Fruit fly (Drosophila melanogaster) whole organism, embryonic: Measurements from ENCODE around the gene Tango1.

Source experiments
- Abd-B ChIP-seq: fragments of 200-800 bp; sonication (Bioruptor generic); optimal IDR thresholded peaks from 2 replicates; lab custom pipeline; 2018; ENCODE audit warnings: missing biosample characterization, mild to moderate bottlenecking, missing genetic modification characterization, moderate library complexity
- Adf1 ChIP-seq: fragments of 200-800 bp; sonication (Bioruptor generic); IDR thresholded peaks from 2 replicates; pipeline ENCODE4 v1.3.6; 2022; ENCODE audit warnings: missing biosample characterization, missing genetic modification characterization
- Atf-2 ChIP-seq: fragments of 200-800 bp; sonication (Bioruptor generic); optimal IDR thresholded peaks from 2 replicates; lab custom pipeline; 2016; ENCODE audit warnings: missing biosample characterization, missing genetic modification characterization
- Atf6 ChIP-seq: fragments of 200-800 bp; sonication (Bioruptor generic); IDR thresholded peaks from 2 replicates; pipeline ENCODE4 v1.3.6; 2022; ENCODE audit warnings: missing biosample characterization, missing genetic modification characterization
- CG10431 ChIP-seq: fragments of 200-800 bp; sonication (Bioruptor generic); optimal IDR thresholded peaks from 3 replicates; lab custom pipeline; 2018; ENCODE audit warnings: missing biosample characterization, mild to moderate bottlenecking, missing genetic modification characterization
- CG11398 ChIP-seq: fragments of 200-800 bp; sonication (Bioruptor generic); optimal IDR thresholded peaks from 2 replicates; lab custom pipeline; 2016; ENCODE audit warnings: missing biosample characterization, missing genetic modification characterization
- CG11695 ChIP-seq: fragments of 200-800 bp; sonication (Bioruptor generic); IDR thresholded peaks from 3 replicates; pipeline ENCODE4 v1.3.6; 2022; ENCODE audit warnings: missing biosample characterization, missing genetic modification characterization
- CG13775 ChIP-seq: fragments of 200-800 bp; sonication (Bioruptor generic); optimal IDR thresholded peaks from 3 replicates; lab custom pipeline; 2017; ENCODE audit warnings: missing biosample characterization, mild to moderate bottlenecking, missing genetic modification characterization
- CG16863 ChIP-seq: fragments of 200-800 bp; sonication (Bioruptor generic); optimal IDR thresholded peaks from 3 replicates; lab custom pipeline; 2016; ENCODE audit warnings: missing biosample characterization, missing genetic modification characterization
- CG17912 ChIP-seq: fragments of 200-800 bp; sonication (Bioruptor generic); optimal IDR thresholded peaks from 2 replicates; lab custom pipeline; 2018; ENCODE audit warnings: missing biosample characterization, mild to moderate bottlenecking, missing genetic modification characterization
- CG18764 ChIP-seq: fragments of 200-800 bp; sonication (Bioruptor generic); optimal IDR thresholded peaks from 3 replicates; lab custom pipeline; 2016; ENCODE audit warnings: missing biosample characterization, missing genetic modification characterization
- CG2678 ChIP-seq: fragments of 200-800 bp; sonication (Bioruptor generic); optimal IDR thresholded peaks from 3 replicates; lab custom pipeline; 2019; ENCODE audit warnings: missing biosample characterization, mild to moderate bottlenecking, missing genetic modification characterization, moderate library complexity
- CG3065 ChIP-seq: fragments of 200-800 bp; sonication (Bioruptor generic); optimal IDR thresholded peaks from 2 replicates; lab custom pipeline; 2016; ENCODE audit warnings: missing biosample characterization, missing genetic modification characterization
- CG31441 ChIP-seq: fragments of 200-800 bp; sonication (Bioruptor generic); IDR thresholded peaks from 2 replicates; pipeline ENCODE4 v1.3.6; 2022; ENCODE audit warnings: missing biosample characterization, missing genetic modification characterization
- CG34422 ChIP-seq: fragments of 200-800 bp; sonication (Bioruptor generic); IDR thresholded peaks from 3 replicates; pipeline ENCODE4 v1.3.6; 2022; ENCODE audit warnings: missing biosample characterization, missing genetic modification characterization
- CG4328 ChIP-seq: fragments of 200-800 bp; sonication (Bioruptor generic); optimal IDR thresholded peaks from 3 replicates; lab custom pipeline; 2017; ENCODE audit warnings: missing biosample characterization, missing genetic modification reagents, missing genetic modification characterization
- CG6254 ChIP-seq: fragments of 200-800 bp; sonication (Bioruptor generic); optimal IDR thresholded peaks from 3 replicates; lab custom pipeline; 2017; ENCODE audit warnings: mild to moderate bottlenecking, missing biosample characterization, missing genetic modification reagents, missing genetic modification characterization
- CG7839 ChIP-seq: fragments of 200-800 bp; sonication (Bioruptor generic); optimal IDR thresholded peaks from 3 replicates; lab custom pipeline; 2018; ENCODE audit warnings: missing biosample characterization, mild to moderate bottlenecking, missing genetic modification characterization, moderate library complexity
- CG8924 ChIP-seq: fragments of 200-800 bp; optimal IDR thresholded peaks from 3 replicates; lab custom pipeline; 2019; ENCODE audit warnings: missing biosample characterization, mild to moderate bottlenecking, missing genetic modification characterization, moderate library complexity
- CG9437 ChIP-seq: fragments of 200-800 bp; sonication (Bioruptor generic); optimal IDR thresholded peaks from 2 replicates; lab custom pipeline; 2018; ENCODE audit warnings: missing biosample characterization, mild to moderate bottlenecking, missing genetic modification characterization
- CTCF ChIP-seq: fragments of 200-800 bp; sonication (Bioruptor generic); optimal IDR thresholded peaks from 2 replicates; lab custom pipeline; 2017; ENCODE audit warnings: missing biosample characterization, mild to moderate bottlenecking, missing genetic modification characterization, moderate library complexity
- Chrac-16 ChIP-seq: fragments of 200-800 bp; sonication (Bioruptor generic); optimal IDR thresholded peaks from 3 replicates; lab custom pipeline; 2016; ENCODE audit warnings: missing biosample characterization, missing genetic modification characterization
- CrebB ChIP-seq: fragments of 200-800 bp; sonication (Bioruptor generic); optimal IDR thresholded peaks from 3 replicates; lab custom pipeline; 2018; ENCODE audit warnings: missing biosample characterization, mild to moderate bottlenecking, missing genetic modification characterization
- D19B ChIP-seq: fragments of 200-800 bp; sonication (Bioruptor generic); optimal IDR thresholded peaks from 2 replicates; lab custom pipeline; 2017; ENCODE audit warnings: missing biosample characterization, mild to moderate bottlenecking, missing genetic modification characterization
- Dbx ChIP-seq: fragments of 200-800 bp; sonication (Bioruptor generic); IDR thresholded peaks from 3 replicates; pipeline ENCODE4 v1.3.6; 2022; ENCODE audit warnings: missing biosample characterization, missing genetic modification characterization
- HLH3B ChIP-seq: fragments of 200-800 bp; sonication (Bioruptor generic); IDR thresholded peaks from 2 replicates; pipeline ENCODE4 v1.3.6; 2022; ENCODE audit warnings: missing biosample characterization, missing genetic modification characterization
- HLH4C ChIP-seq: fragments of 200-800 bp; sonication (Bioruptor generic); IDR thresholded peaks from 3 replicates; pipeline ENCODE4 v1.3.6; 2022; ENCODE audit warnings: missing biosample characterization, missing genetic modification characterization; ENCODE audit not compliant: partially characterized antibody
- Kr ChIP-seq: fragments of 200-800 bp; sonication (Bioruptor generic); optimal IDR thresholded peaks from 2 replicates; lab custom pipeline; 2017; ENCODE audit warnings: missing biosample characterization, mild to moderate bottlenecking, missing genetic modification characterization
- NK7.1 ChIP-seq: fragments of 200-800 bp; sonication (Bioruptor generic); optimal IDR thresholded peaks from 3 replicates; lab custom pipeline; 2016; ENCODE audit warnings: missing biosample characterization, missing genetic modification characterization
- Nf-YA ChIP-seq: fragments of 200-800 bp; sonication (Bioruptor generic); IDR thresholded peaks from 2 replicates; pipeline ENCODE4 v1.3.6; 2022; ENCODE audit warnings: missing biosample characterization, missing genetic modification characterization
- Nf-YB ChIP-seq: fragments of 200-800 bp; sonication (Bioruptor generic); optimal IDR thresholded peaks from 3 replicates; lab custom pipeline; 2019; ENCODE audit warnings: missing biosample characterization, mild to moderate bottlenecking, missing genetic modification characterization, moderate library complexity
- Opbp ChIP-seq: fragments of 200-800 bp; sonication (Bioruptor generic); IDR thresholded peaks from 3 replicates; pipeline ENCODE4 v1.3.6; 2022; ENCODE audit warnings: missing biosample characterization, missing genetic modification characterization; ENCODE audit not compliant: partially characterized antibody
- Six4 ChIP-seq: fragments of 200-800 bp; sonication (Bioruptor generic); optimal IDR thresholded peaks from 2 replicates; lab custom pipeline; 2016; ENCODE audit warnings: missing biosample characterization, missing genetic modification characterization
- Stat92E ChIP-seq, 3 experiments: fragments of >200 bp in 2 of 3; fragments of 200-800 bp in 1 of 3; sonication (Bioruptor generic) in 1 of 3; optimal IDR thresholded peaks; 2 replicates each; lab custom pipeline; 2017 to 2019; ENCODE audit warnings: missing biosample characterization in 3 of 3, missing genetic modification characterization in 3 of 3, mild to moderate bottlenecking in 1 of 3, moderate library complexity in 1 of 3
- ab ChIP-seq: fragments of 200-800 bp; sonication (Bioruptor generic); optimal IDR thresholded peaks from 2 replicates; lab custom pipeline; 2016; ENCODE audit warnings: missing biosample characterization, missing genetic modification characterization
- abd-A ChIP-seq: fragments of 200-800 bp; sonication (Bioruptor generic); optimal IDR thresholded peaks from 3 replicates; lab custom pipeline; 2019; ENCODE audit warnings: missing biosample characterization, mild to moderate bottlenecking, missing genetic modification characterization, moderate library complexity
- btn ChIP-seq: fragments of 200-800 bp; sonication (Bioruptor generic); optimal IDR thresholded peaks from 2 replicates; lab custom pipeline; 2016; ENCODE audit warnings: missing biosample characterization, missing genetic modification characterization
- da ChIP-seq: fragments of 200-800 bp; sonication (Bioruptor generic); optimal IDR thresholded peaks from 2 replicates; lab custom pipeline; 2016; ENCODE audit warnings: missing biosample characterization, missing genetic modification characterization
- dysf ChIP-seq: fragments of 200-800 bp; sonication (Bioruptor generic); IDR thresholded peaks from 3 replicates; pipeline ENCODE4 v1.3.6; 2022; ENCODE audit warnings: missing biosample characterization, missing genetic modification characterization
- ems ChIP-seq: fragments of 200-800 bp; sonication (Bioruptor generic); optimal IDR thresholded peaks from 3 replicates; lab custom pipeline; 2016; ENCODE audit warnings: missing biosample characterization, missing genetic modification characterization
- gcm2 ChIP-seq: fragments of 200-800 bp; sonication (Bioruptor generic); optimal IDR thresholded peaks from 2 replicates; lab custom pipeline; 2016; ENCODE audit warnings: missing biosample characterization, missing genetic modification characterization
- ind ChIP-seq: fragments of 200-800 bp; sonication (Bioruptor generic); optimal IDR thresholded peaks from 3 replicates; lab custom pipeline; 2016; ENCODE audit warnings: missing biosample characterization, missing genetic modification characterization
- jumu ChIP-seq: fragments of 200-800 bp; sonication (Bioruptor generic); optimal IDR thresholded peaks from 3 replicates; lab custom pipeline; 2016; ENCODE audit warnings: missing biosample characterization, missing genetic modification characterization
- odd ChIP-seq: fragments of 200-800 bp; sonication (Bioruptor generic); optimal IDR thresholded peaks from 2 replicates; lab custom pipeline; 2017; ENCODE audit warnings: missing biosample characterization, mild to moderate bottlenecking, missing genetic modification characterization
- onecut ChIP-seq: fragments of 200-800 bp; sonication (Bioruptor generic); IDR thresholded peaks from 2 replicates; pipeline ENCODE4 v1.3.6; 2022; ENCODE audit warnings: missing biosample characterization, missing genetic modification characterization
- pum ChIP-seq: fragments of 200-800 bp; sonication (Bioruptor generic); optimal IDR thresholded peaks from 2 replicates; lab custom pipeline; 2016; ENCODE audit warnings: missing biosample characterization, missing genetic modification characterization
- shn ChIP-seq: fragments of 200-800 bp; sonication (Bioruptor generic); optimal IDR thresholded peaks from 3 replicates; lab custom pipeline; 2016; ENCODE audit warnings: missing biosample characterization, missing genetic modification characterization
- slp2 ChIP-seq: fragments of 200-800 bp; sonication (Bioruptor generic); optimal IDR thresholded peaks from 2 replicates; lab custom pipeline; 2016; ENCODE audit warnings: missing biosample characterization, missing genetic modification characterization
- sqz ChIP-seq: fragments of 200-800 bp; sonication (Bioruptor generic); optimal IDR thresholded peaks from 3 replicates; lab custom pipeline; 2018; ENCODE audit warnings: missing biosample characterization, mild to moderate bottlenecking, missing genetic modification characterization
- stwl ChIP-seq: fragments of 200-800 bp; sonication (Bioruptor generic); optimal IDR thresholded peaks from 3 replicates; lab custom pipeline; 2018; ENCODE audit warnings: missing biosample characterization, mild to moderate bottlenecking, missing genetic modification characterization, moderate library complexity
- trem ChIP-seq: fragments of 200-800 bp; optimal IDR thresholded peaks from 3 replicates; lab custom pipeline; 2019; ENCODE audit warnings: missing biosample characterization, mild to moderate bottlenecking, missing genetic modification characterization, moderate library complexity

Gene Tango1

dm6 chr2L:6647103-6647711 lies 2.0 kb upstream of the Tango1 start (continued):
- TF ChIP-seq odd (GFP tag; lab: Kevin White, UChicago) (peak; percentile 99), CG9437 (GFP tag; lab: Kevin White, UChicago) (peak; percentile 95), HLH3B (GFP tag; lab: Robert Waterston, UW) (peak; percentile 98), Dbx (GFP tag; lab: Robert Waterston, UW) (peak; percentile 95), Atf6 (GFP tag; lab: Robert Waterston, UW) (peak; percentile 98), CG34422 (GFP tag; lab: Robert Waterston, UW) (peak; percentile 98), CG2678 (peak; percentile 99), Abd-B (GFP tag; lab: Kevin White, UChicago) (peak; percentile 97), CG8924 (tag; lab: Kevin White, UChicago) (peak; percentile 99), ems (GFP tag; lab: Kevin White, UChicago) (peak; percentile 99), gcm2 (GFP tag; lab: Kevin White, UChicago) (peak; percentile 97), stwl (peak; percentile 66), pum (GFP tag; lab: Kevin White, UChicago) (peak; percentile 98), Nf-YA (peak; percentile 94), CG6254 (GFP tag; lab: Kevin White, UChicago) (peak; percentile 98), CG10431 (peak; percentile 94), CG17912 (GFP tag; lab: Kevin White, UChicago) (peak; percentile 97), CG31441 (GFP tag; lab: Robert Waterston, UW) (peak; percentile 99), trem (tag; lab: Kevin White, UChicago) (peak; percentile 96), NK7.1 (GFP tag; lab: Kevin White, UChicago) (peak; percentile 98), CTCF (GFP tag; lab: Kevin White, UChicago) (peak; percentile 78), D19B (GFP tag; lab: Kevin White, UChicago) (peak; percentile 90), sqz (GFP tag; lab: Kevin White, UChicago) (peak; percentile 99), shn (GFP tag; lab: Kevin White, UChicago) (peak; percentile 98), Adf1 (GFP tag; lab: Robert Waterston, UW) (peak; percentile 82), btn (peak; percentile 98), Opbp (GFP tag; lab: Robert Waterston, UW) (peak; percentile 25; the same call in 1 of the 3 replicates), Atf-2 (peak; percentile 98), CG18764 (GFP tag; lab: Kevin White, UChicago) (peak; percentile 97), onecut (GFP tag; lab: Robert Waterston, UW) (peak; percentile 96), Six4 (GFP tag; lab: Kevin White, UChicago) (peak; percentile 99), CG13775 (GFP tag; lab: Kevin White, UChicago) (peak; percentile 96), ind (GFP tag; lab: Kevin White, UChicago) (peak; percentile 98), HLH4C (peak; percentile 60; the same call in 2 of the 3 replicates), CG11398 (GFP tag; lab: Kevin White, UChicago) (peak; percentile 99), Nf-YB (GFP tag; lab: Kevin White, UChicago) (peak; percentile 90), dysf (GFP tag; lab: Robert Waterston, UW) (peak; percentile 98), da (GFP tag; lab: Kevin White, UChicago) (peak; percentile 97), Kr (GFP tag; lab: Kevin White, UChicago) (peak; percentile 98), slp2 (GFP tag; lab: Kevin White, UChicago) (peak; percentile 98), CG16863 (GFP tag; lab: Kevin White, UChicago) (peak; percentile 98), abd-A (tag; lab: Kevin White, UChicago) (peak; percentile 92), CG4328 (GFP tag; lab: Kevin White, UChicago) (peak; percentile 97), CG11695 (peak; percentile 98), CG3065 (GFP tag; lab: Kevin White, UChicago) (peak; percentile 97), Stat92E (GFP tag; optimal IDR thresholded peaks at IDR 0.05; lab: Kevin White, UChicago) (peak in 1 of 3 experiments; percentile 94), ab (GFP tag; lab: Kevin White, UChicago) (peak; percentile 96), CrebB (tag; lab: Kevin White, UChicago) (peak; percentile 97), jumu (GFP tag; lab: Kevin White, UChicago) (peak; percentile 96), Chrac-16 (GFP tag; lab: Kevin White, UChicago) (peak; percentile 98), CG7839 (tag; lab: Kevin White, UChicago) (peak; percentile 99)
